Fruit fly (Drosophila melanogaster): ENCODE measurements around the gene CarT.
A peak's percentile ranks its signal among the peaks of the same experiment; 100 is the strongest.

- TF ChIP-seq Dfd (GFP tag; optimal IDR thresholded peaks at IDR 0.05), result no peak
- TF ChIP-seq psq (GFP tag; optimal IDR thresholded peaks at IDR 0.05), result no peak
- no peak for TF ChIP-seq Abd-B (GFP tag; optimal IDR thresholded peaks at IDR 0.05)
- no peak for TF ChIP-seq rgr (GFP tag; optimal IDR thresholded peaks at IDR 0.05)
- TF ChIP-seq Myc (optimal IDR thresholded peaks at IDR 0.05), result no peak
- peak; percentile 56 for TF ChIP-seq pan (optimal IDR thresholded peaks at IDR 0.05)
- TF ChIP-seq tai (GFP tag; optimal IDR thresholded peaks at IDR 0.05), result no peak
- TF ChIP-seq brk (GFP tag; optimal IDR thresholded peaks at IDR 0.05), result no peak
- no peak for TF ChIP-seq lola (GFP tag; optimal IDR thresholded peaks at IDR 0.05)
Measured at dm6 chr2L:20775941-20776340, 45.9 kb upstream of the CarT start.

All from whole organism, wandering third instar larva.